Fruit fly (Drosophila melanogaster): ENCODE data around the gene VhaAC39-2.

The VhaAC39-2 gene

dm6 chr3R:23133301-23133828 is 25.8 kb downstream of the VhaAC39-2 start (continued):
- no peak for TF ChIP-seq CG8359 (GFP tag; optimal IDR thresholded peaks at IDR 0.05; ENCODE audit: borderline replicate concordance)
- TF ChIP-seq corto (GFP tag; optimal IDR thresholded peaks at IDR 0.05): no peak
- peak; percentile 53; the same call in 1 of the 3 replicates for TF ChIP-seq CG11695 (GFP tag; IDR thresholded peaks at IDR 0.05)
- peak; percentile 65 for TF ChIP-seq CG7271 (tag; optimal IDR thresholded peaks at IDR 0.05)
- TF ChIP-seq CG15696 (tag; optimal IDR thresholded peaks at IDR 0.05): peak; percentile 58
- peak; percentile 44 for TF ChIP-seq ac (GFP tag; optimal IDR thresholded peaks at IDR 0.05)
- TF ChIP-seq amos (GFP tag; IDR thresholded peaks at IDR 0.05; ENCODE audit: partially characterized antibody): no peak
- TF ChIP-seq az2 (GFP tag; optimal IDR thresholded peaks at IDR 0.05): no peak
- TF ChIP-seq Fer2 (tag; optimal IDR thresholded peaks at IDR 0.05): no peak
- no peak for TF ChIP-seq CG30020 (tag; optimal IDR thresholded peaks at IDR 0.05)
- TF ChIP-seq ci (GFP tag; IDR thresholded peaks at IDR 0.05): no peak
- TF ChIP-seq E2f1 (GFP tag; IDR thresholded peaks at IDR 0.05): 0 out of 2 replicates have a peak, but pooled peaks have one; percentile 18
- TF ChIP-seq CG2202 (tag; optimal IDR thresholded peaks at IDR 0.05): no peak
- no peak for TF ChIP-seq CG18476 (GFP tag; optimal IDR thresholded peaks at IDR 0.05)
- no peak for TF ChIP-seq CG2120 (GFP tag; optimal IDR thresholded peaks at IDR 0.05)
- no peak for TF ChIP-seq hkb (optimal IDR thresholded peaks at IDR 0.05)
- TF ChIP-seq hkb (GFP tag; IDR thresholded peaks at IDR 0.05): 0 out of 2 replicates have a peak, but pooled peaks have one; percentile 25
- TF ChIP-seq Jarid2 (GFP tag; optimal IDR thresholded peaks at IDR 0.05): no peak
- TF ChIP-seq abd-A (tag; optimal IDR thresholded peaks at IDR 0.05): no peak
- peak; percentile 29; the same call in 1 of the 2 replicates for TF ChIP-seq CG4404 (GFP tag; IDR thresholded peaks at IDR 0.05)
- TF ChIP-seq CG18262 (tag; optimal IDR thresholded peaks at IDR 0.05): peak; percentile 51
- no peak for TF ChIP-seq crc (GFP tag; optimal IDR thresholded peaks at IDR 0.05)
- TF ChIP-seq Mes4 (GFP tag; optimal IDR thresholded peaks at IDR 0.05): no peak
- no peak for TF ChIP-seq Hmr (GFP tag; optimal IDR thresholded peaks at IDR 0.05)
- TF ChIP-seq esg (GFP tag; conservative IDR thresholded peaks at IDR 0.05): 0 out of 2 replicates have a peak, but pooled peaks have one; percentile 7
- TF ChIP-seq CG8281 (tag; optimal IDR thresholded peaks at IDR 0.05): no peak
- TF ChIP-seq CG8290 (GFP tag; optimal IDR thresholded peaks at IDR 0.05): no peak
- TF ChIP-seq CG8290 (tag; optimal IDR thresholded peaks at IDR 0.05): no peak
- TF ChIP-seq CG6175 (GFP tag; IDR thresholded peaks at IDR 0.05): no peak
- TF ChIP-seq Nf-YC (tag; optimal IDR thresholded peaks at IDR 0.05): peak; percentile 86
- 0 out of 2 replicates have a peak, but pooled peaks have one; percentile 5 for TF ChIP-seq sens-2 (GFP tag; IDR thresholded peaks at IDR 0.05)
- no peak for TF ChIP-seq CG14860 (GFP tag; IDR thresholded peaks at IDR 0.05; ENCODE audit: partially characterized antibody)
- TF ChIP-seq CG3838 (GFP tag; optimal IDR thresholded peaks at IDR 0.05): no peak
- no peak for TF ChIP-seq chm (GFP tag; IDR thresholded peaks at IDR 0.05)
- TF ChIP-seq CG17361 (GFP tag; IDR thresholded peaks at IDR 0.05): 0 out of 3 replicates have a peak, but pooled peaks have one; percentile 40
- 0 out of 2 replicates have a peak, but pooled peaks have one; percentile 18 for TF ChIP-seq CG32767 (GFP tag; IDR thresholded peaks at IDR 0.05)
- peak in 1 of 2 experiments; percentile 13 for TF ChIP-seq dpn (GFP tag; optimal IDR thresholded peaks at IDR 0.05)
- peak; percentile 90 for TF ChIP-seq CG10321 (GFP tag; IDR thresholded peaks at IDR 0.05)
- TF ChIP-seq CG12659 (GFP tag; optimal IDR thresholded peaks at IDR 0.05): no peak
- no peak for TF ChIP-seq Pdp1 (GFP tag; optimal IDR thresholded peaks at IDR 0.05)
- TF ChIP-seq lola (GFP tag; optimal IDR thresholded peaks at IDR 0.05): peak in 1 of 3 experiments; percentile 5
- TF ChIP-seq Hr3 (GFP tag; optimal IDR thresholded peaks at IDR 0.05): no peak
- peak; percentile 64 for TF ChIP-seq CG9727 (GFP tag; optimal IDR thresholded peaks at IDR 0.05)
- peak; percentile 3 for TF ChIP-seq Deaf1 (tag; optimal IDR thresholded peaks at IDR 0.05)

Data from whole organism, embryonic.